Fruit fly (Drosophila melanogaster) whole organism, embryonic: Measurements from ENCODE around the gene Spase25.

Experiments used
- Bdp1 ChIP-seq: fragments of 200-800 bp; sonication (Bioruptor generic); optimal IDR thresholded peaks from 3 replicates; lab custom pipeline; 2016; ENCODE audit warnings: missing biosample characterization, missing genetic modification characterization
- Blimp-1 ChIP-seq: fragments of 200-800 bp; sonication (Bioruptor generic); optimal IDR thresholded peaks from 3 replicates; lab custom pipeline; 2018; ENCODE audit warnings: missing biosample characterization, missing genetic modification characterization, mild to moderate bottlenecking, moderate library complexity, missing genetic modification reagents
- CG10565 ChIP-seq: fragments of 200-800 bp; sonication (Bioruptor generic); optimal IDR thresholded peaks from 3 replicates; lab custom pipeline; 2016; ENCODE audit warnings: missing biosample characterization, mild to moderate bottlenecking, missing genetic modification characterization
- CG12744 ChIP-seq: fragments of 200-800 bp; sonication (Bioruptor generic); optimal IDR thresholded peaks from 2 replicates; lab custom pipeline; 2016; ENCODE audit warnings: missing biosample characterization, missing genetic modification characterization
- CG13624 ChIP-seq: fragments of 200-800 bp; sonication (Bioruptor generic); optimal IDR thresholded peaks from 2 replicates; lab custom pipeline; 2016; ENCODE audit warnings: missing biosample characterization, missing genetic modification characterization
- CG1529 ChIP-seq: fragments of 200-800 bp; sonication (Bioruptor generic); optimal IDR thresholded peaks from 3 replicates; lab custom pipeline; 2018; ENCODE audit warnings: missing biosample characterization, missing genetic modification characterization
- CG17186 ChIP-seq: fragments of 200-800 bp; sonication (Bioruptor generic); optimal IDR thresholded peaks from 3 replicates; lab custom pipeline; 2017; ENCODE audit warnings: missing biosample characterization, missing genetic modification reagents, missing genetic modification characterization
- CG17829 ChIP-seq: fragments of 200-800 bp; optimal IDR thresholded peaks from 2 replicates; lab custom pipeline; 2019; ENCODE audit warnings: missing biosample characterization, mild to moderate bottlenecking, missing genetic modification characterization, moderate library complexity
- CG2199 ChIP-seq: fragments of 200-800 bp; sonication (Bioruptor generic); IDR thresholded peaks from 3 replicates; pipeline ENCODE4 v1.3.6; 2022; ENCODE audit warnings: missing biosample characterization, missing genetic modification characterization
- CG2202 ChIP-seq: fragments of 200-800 bp; sonication (Bioruptor generic); optimal IDR thresholded peaks from 2 replicates; lab custom pipeline; 2018; ENCODE audit warnings: missing biosample characterization, mild to moderate bottlenecking, missing genetic modification characterization
- CG2678 ChIP-seq: fragments of 200-800 bp; sonication (Bioruptor generic); optimal IDR thresholded peaks from 3 replicates; lab custom pipeline; 2019; ENCODE audit warnings: missing biosample characterization, mild to moderate bottlenecking, missing genetic modification characterization, moderate library complexity
- CG30020 ChIP-seq: fragments of 200-800 bp; optimal IDR thresholded peaks from 2 replicates; lab custom pipeline; 2019; ENCODE audit warnings: missing biosample characterization, mild to moderate bottlenecking, missing genetic modification characterization, moderate library complexity
- CG33557 ChIP-seq: fragments of 200-800 bp; sonication (Bioruptor generic); optimal IDR thresholded peaks from 2 replicates; lab custom pipeline; 2019; ENCODE audit warnings: missing biosample characterization, mild to moderate bottlenecking, missing genetic modification characterization, moderate library complexity
- CG34224 ChIP-seq: fragments of 200-800 bp; sonication (Bioruptor generic); IDR thresholded peaks from 3 replicates; pipeline ENCODE4 v1.3.6; 2022; ENCODE audit warnings: missing biosample characterization, missing genetic modification characterization; ENCODE audit not compliant: partially characterized antibody
- CG4328 ChIP-seq: fragments of 200-800 bp; sonication (Bioruptor generic); optimal IDR thresholded peaks from 3 replicates; lab custom pipeline; 2017; ENCODE audit warnings: missing biosample characterization, missing genetic modification reagents, missing genetic modification characterization
- CG4360 ChIP-seq: fragments of 200-800 bp; sonication (Bioruptor generic); IDR thresholded peaks from 2 replicates; pipeline ENCODE4 v1.3.6; 2022; ENCODE audit warnings: missing biosample characterization, missing genetic modification characterization
- CG4854 ChIP-seq: fragments of 200-800 bp; sonication (Bioruptor generic); optimal IDR thresholded peaks from 2 replicates; lab custom pipeline; 2016; ENCODE audit warnings: missing biosample characterization, missing genetic modification characterization, inconsistent platforms
- CG5180 ChIP-seq: fragments of 200-800 bp; sonication (Bioruptor generic); optimal IDR thresholded peaks from 3 replicates; lab custom pipeline; 2017; ENCODE audit warnings: missing biosample characterization, missing genetic modification characterization, mild to moderate bottlenecking, moderate library complexity, missing genetic modification reagents
- CG5953 ChIP-seq: fragments of 200-800 bp; sonication (Bioruptor generic); IDR thresholded peaks from 2 replicates; pipeline ENCODE4 v1.3.6; 2022; ENCODE audit warnings: missing biosample characterization, missing genetic modification characterization
- CG7357 ChIP-seq: fragments of 200-800 bp; sonication (Bioruptor generic); IDR thresholded peaks from 3 replicates; pipeline ENCODE4 v1.3.6; 2022; ENCODE audit warnings: missing biosample characterization, missing genetic modification characterization
- CG9817 ChIP-seq: fragments of 200-800 bp; sonication (Bioruptor generic); optimal IDR thresholded peaks from 2 replicates; lab custom pipeline; 2018; ENCODE audit warnings: missing biosample characterization, mild to moderate bottlenecking, missing genetic modification characterization, moderate library complexity
- D19A ChIP-seq: fragments of 200-800 bp; optimal IDR thresholded peaks from 3 replicates; lab custom pipeline; 2019; ENCODE audit warnings: missing biosample characterization, mild to moderate bottlenecking, missing genetic modification characterization, moderate library complexity
- D19B ChIP-seq: fragments of 200-800 bp; sonication (Bioruptor generic); optimal IDR thresholded peaks from 2 replicates; lab custom pipeline; 2017; ENCODE audit warnings: missing biosample characterization, mild to moderate bottlenecking, missing genetic modification characterization
- Dbx ChIP-seq: fragments of 200-800 bp; sonication (Bioruptor generic); IDR thresholded peaks from 3 replicates; pipeline ENCODE4 v1.3.6; 2022; ENCODE audit warnings: missing biosample characterization, missing genetic modification characterization
- Dref ChIP-seq: fragments of 200-800 bp; sonication (Bioruptor generic); IDR thresholded peaks from 2 replicates; pipeline ENCODE4 v1.3.6; 2022; ENCODE audit warnings: missing biosample characterization, missing genetic modification characterization
- H15 ChIP-seq: fragments of 200-800 bp; sonication (Bioruptor generic); IDR thresholded peaks from 3 replicates; pipeline ENCODE4 v1.3.6; 2022; ENCODE audit warnings: missing biosample characterization, missing genetic modification characterization
- Hmr ChIP-seq: fragments of 200-800 bp; sonication (Bioruptor generic); optimal IDR thresholded peaks from 3 replicates; lab custom pipeline; 2017; ENCODE audit warnings: mild to moderate bottlenecking, missing biosample characterization, missing genetic modification reagents, missing genetic modification characterization
- Hr3 ChIP-seq: fragments of 200-800 bp; sonication (Bioruptor generic); optimal IDR thresholded peaks from 3 replicates; lab custom pipeline; 2016; ENCODE audit warnings: missing biosample characterization, missing genetic modification characterization
- Lhr ChIP-seq: fragments of 200-800 bp; sonication (Bioruptor generic); optimal IDR thresholded peaks from 3 replicates; lab custom pipeline; 2017; ENCODE audit warnings: mild to moderate bottlenecking, missing biosample characterization, missing genetic modification reagents, missing genetic modification characterization
- MTF-1 ChIP-seq: fragments of 200-800 bp; sonication (Bioruptor generic); optimal IDR thresholded peaks from 2 replicates; lab custom pipeline; 2018; ENCODE audit warnings: missing biosample characterization, mild to moderate bottlenecking, missing genetic modification characterization, borderline replicate concordance
- Oli ChIP-seq: fragments of 200-800 bp; sonication (Bioruptor generic); optimal IDR thresholded peaks from 2 replicates; lab custom pipeline; 2018; ENCODE audit warnings: missing biosample characterization, mild to moderate bottlenecking, missing genetic modification characterization, moderate library complexity
- Opbp ChIP-seq: fragments of 200-800 bp; sonication (Bioruptor generic); IDR thresholded peaks from 3 replicates; pipeline ENCODE4 v1.3.6; 2022; ENCODE audit warnings: missing biosample characterization, missing genetic modification characterization; ENCODE audit not compliant: partially characterized antibody
- PHDP ChIP-seq: fragments of 200-800 bp; sonication (Bioruptor generic); optimal IDR thresholded peaks from 3 replicates; lab custom pipeline; 2018; ENCODE audit warnings: missing biosample characterization, mild to moderate bottlenecking, missing genetic modification characterization, moderate library complexity
- Spps ChIP-seq: fragments of 200-800 bp; sonication (Bioruptor generic); optimal IDR thresholded peaks from 2 replicates; lab custom pipeline; 2018; ENCODE audit warnings: missing biosample characterization, mild to moderate bottlenecking, missing genetic modification characterization
- Xrp1 ChIP-seq: fragments of 200-800 bp; sonication (Bioruptor generic); IDR thresholded peaks from 2 replicates; pipeline ENCODE4 v1.3.6; 2022; ENCODE audit warnings: missing biosample characterization, missing genetic modification characterization
- bowl ChIP-seq: fragments of 200-800 bp; sonication (Bioruptor generic); IDR thresholded peaks from 2 replicates; pipeline ENCODE4 v1.3.6; 2022; ENCODE audit warnings: missing biosample characterization, missing genetic modification characterization
- chn ChIP-seq: fragments of 200-800 bp; sonication (Bioruptor generic); optimal IDR thresholded peaks from 2 replicates; lab custom pipeline; 2016; ENCODE audit warnings: missing biosample characterization, missing genetic modification characterization
- crc ChIP-seq: fragments of 200-800 bp; sonication (Bioruptor generic); optimal IDR thresholded peaks from 2 replicates; lab custom pipeline; 2016; ENCODE audit warnings: missing biosample characterization, missing genetic modification characterization
- crol ChIP-seq: fragments of 200-800 bp; sonication (Bioruptor generic); IDR thresholded peaks from 2 replicates; pipeline ENCODE4 v1.3.6; 2022; ENCODE audit warnings: missing biosample characterization, missing genetic modification characterization
- gro ChIP-seq: fragments of 200-800 bp; sonication (Bioruptor generic); optimal IDR thresholded peaks from 2 replicates; lab custom pipeline; 2016; ENCODE audit warnings: missing biosample characterization, missing genetic modification characterization
- insv ChIP-seq, 2 experiments: fragments of 200-800 bp; sonication (Bioruptor generic); optimal IDR thresholded peaks; 3 replicates each; lab custom pipeline; 2016 to 2018; ENCODE audit warnings: missing biosample characterization in 2 of 2, missing genetic modification characterization in 2 of 2
- p53 ChIP-seq: fragments of 200-800 bp; sonication (Bioruptor generic); optimal IDR thresholded peaks from 2 replicates; lab custom pipeline; 2016; ENCODE audit warnings: missing biosample characterization, missing genetic modification characterization
- repo ChIP-seq: fragments of 200-800 bp; sonication (Bioruptor generic); optimal IDR thresholded peaks from 2 replicates; lab custom pipeline; 2016; ENCODE audit warnings: missing biosample characterization, missing genetic modification characterization
- schlank ChIP-seq: fragments of 200-800 bp; sonication (Bioruptor generic); optimal IDR thresholded peaks from 2 replicates; lab custom pipeline; 2018; ENCODE audit warnings: missing biosample characterization, mild to moderate bottlenecking, missing genetic modification characterization
- scrt ChIP-seq: fragments of 200-800 bp; sonication (Bioruptor generic); optimal IDR thresholded peaks from 2 replicates; lab custom pipeline; 2018; ENCODE audit warnings: missing biosample characterization, mild to moderate bottlenecking, missing genetic modification characterization, moderate library complexity
- tin ChIP-seq: fragments of 200-800 bp; sonication (Bioruptor generic); optimal IDR thresholded peaks from 3 replicates; lab custom pipeline; 2016; ENCODE audit warnings: missing biosample characterization, missing genetic modification characterization
- trem ChIP-seq: fragments of 200-800 bp; optimal IDR thresholded peaks from 3 replicates; lab custom pipeline; 2019; ENCODE audit warnings: missing biosample characterization, mild to moderate bottlenecking, missing genetic modification characterization, moderate library complexity
- wek ChIP-seq: fragments of 200-800 bp; sonication (Bioruptor generic); optimal IDR thresholded peaks from 3 replicates; lab custom pipeline; 2018; ENCODE audit warnings: missing biosample characterization, mild to moderate bottlenecking, missing genetic modification characterization, moderate library complexity
- zfh2 ChIP-seq: fragments of 200-800 bp; sonication (Bioruptor generic); optimal IDR thresholded peaks from 2 replicates; lab custom pipeline; 2016; ENCODE audit warnings: missing biosample characterization, missing genetic modification characterization

Gene Spase25

DNA sequence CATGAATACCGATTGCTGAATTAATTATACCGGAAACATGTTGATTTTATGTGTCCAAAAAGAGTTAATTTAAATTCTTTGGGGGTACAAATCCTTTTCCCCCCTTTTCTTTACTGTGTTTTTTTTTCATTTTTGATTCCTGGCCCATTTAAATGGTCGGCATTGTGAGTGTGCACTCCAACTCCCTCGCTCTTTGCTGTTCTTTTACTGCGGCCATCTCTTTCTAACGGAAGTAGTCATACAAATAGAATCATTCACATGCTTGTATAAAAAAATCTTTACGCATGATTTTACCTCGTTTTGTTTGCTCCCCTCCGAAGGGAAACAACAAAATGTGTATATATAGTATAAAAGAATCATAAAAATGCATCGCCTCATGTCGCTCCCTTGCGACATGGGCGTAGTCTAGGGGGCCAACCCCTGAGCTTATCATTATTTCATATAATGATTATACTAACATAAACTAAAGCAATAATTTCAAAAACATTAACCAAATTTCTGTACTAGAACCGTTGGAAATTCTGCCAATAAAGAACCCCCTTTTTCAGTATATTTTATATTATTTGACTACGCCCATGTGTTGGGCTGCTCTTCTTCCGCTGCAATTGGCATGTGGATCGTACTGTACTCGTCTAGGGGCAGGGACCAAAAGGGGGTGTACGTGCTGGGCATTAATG lies 43.1 kb downstream of the Spase25 start (continued):
- TF ChIP-seq p53 (GFP tag; lab: Kevin White, UChicago) (no peak), CG2678 (peak; percentile 85), bowl (GFP tag; lab: Robert Waterston, UW) (0 out of 2 replicates have a peak, but pooled peaks have one; percentile 12), CG33557 (GFP tag; lab: Kevin White, UChicago) (peak; percentile 92), D19B (GFP tag; lab: Kevin White, UChicago) (no peak), CG10565 (GFP tag; lab: Kevin White, UChicago) (no peak), Xrp1 (GFP tag; lab: Robert Waterston, UW) (peak; percentile 93), Hr3 (GFP tag; lab: Kevin White, UChicago) (peak; percentile 71), Spps (tag; lab: Kevin White, UChicago) (peak; percentile 76), CG5180 (GFP tag; lab: Kevin White, UChicago) (peak; percentile 60), zfh2 (no peak), CG12744 (GFP tag; lab: Kevin White, UChicago) (no peak), CG30020 (tag; lab: Kevin White, UChicago) (peak; percentile 49), Dbx (no peak), CG1529 (GFP tag; lab: Kevin White, UChicago) (peak; percentile 87), crol (GFP tag; lab: Robert Waterston, UW) (no peak), tin (GFP tag; lab: Kevin White, UChicago) (peak; percentile 78), CG13624 (no peak), MTF-1 (GFP tag; lab: Kevin White, UChicago) (peak; percentile 47), CG4854 (peak; percentile 35), CG7357 (peak; percentile 74), schlank (tag; lab: Kevin White, UChicago) (no peak), Lhr (GFP tag; lab: Kevin White, UChicago) (peak; percentile 62), CG5953 (peak; percentile 43; the same call in 1 of the 2 replicates), Hmr (peak; percentile 28), trem (tag; lab: Kevin White, UChicago) (peak; percentile 87), CG34224 (GFP tag; lab: Robert Waterston, UW) (no peak), CG4360 (GFP tag; lab: Robert Waterston, UW) (peak; percentile 59), crc (GFP tag; lab: Kevin White, UChicago) (no peak), CG4328 (GFP tag; lab: Kevin White, UChicago) (peak; percentile 61), CG17186 (GFP tag; lab: Kevin White, UChicago) (peak; percentile 35), repo (GFP tag; lab: Kevin White, UChicago) (no peak), scrt (GFP tag; lab: Kevin White, UChicago) (peak; percentile 16), CG17829 (tag; lab: Kevin White, UChicago) (peak; percentile 91), Blimp-1 (peak; percentile 89), Oli (peak; percentile 83), wek (GFP tag; lab: Kevin White, UChicago) (peak; percentile 47), gro (GFP tag; lab: Kevin White, UChicago) (no peak), H15 (GFP tag; lab: Robert Waterston, UW) (peak; percentile 71; the same call in 2 of the 3 replicates), CG2202 (tag; lab: Kevin White, UChicago) (peak; percentile 86), insv (GFP tag; optimal IDR thresholded peaks at IDR 0.05; lab: Kevin White, UChicago) (no peak), CG9817 (tag; lab: Kevin White, UChicago) (peak; percentile 52), Bdp1 (peak; percentile 29), Opbp (GFP tag; lab: Robert Waterston, UW) (no peak), PHDP (peak; percentile 78), D19A (tag; lab: Kevin White, UChicago) (peak; percentile 85), CG2199 (peak; percentile 87), Dref (GFP tag; lab: Robert Waterston, UW) (no peak), chn (GFP tag; lab: Kevin White, UChicago) (peak; percentile 74)
